Worm (Caenorhabditis elegans): Measurements from ENCODE around the gene clec-73.
"Not testable (repeated sequence)": the region's sequence is repeated elsewhere in the genome, so short reads cannot be mapped to it uniquely, and the experiment has no call there.

clec-73 gene

DNA sequence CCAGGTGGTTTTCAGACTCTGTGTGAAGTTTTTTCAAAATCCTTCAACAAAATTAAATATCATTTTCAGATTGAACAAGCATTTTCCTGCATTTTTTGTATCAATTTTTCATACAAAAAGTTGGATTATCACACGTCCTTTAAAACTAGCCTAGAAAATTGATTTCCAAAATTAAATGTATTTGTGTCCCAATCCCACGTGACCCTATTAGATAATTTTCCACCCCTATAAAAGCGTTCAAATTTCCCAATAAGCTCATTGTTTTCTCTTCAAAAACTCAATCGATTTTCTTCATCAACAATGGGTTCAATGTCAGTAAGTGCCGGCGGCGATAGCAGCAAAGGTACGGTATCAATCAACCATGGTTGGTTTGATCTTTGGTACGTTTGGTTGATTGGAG lies 41.5 kb downstream of the clec-73 start, which contains the start of gene F56D6.19:
F56D6.19 (plus strand) TSS at position 301 of the 400 bp plus-strand sequence.
- TF ChIP-seq ztf-29 (GFP tag; IDR thresholded peaks at IDR 0.05), result no peak
- no peak for TF ChIP-seq klf-2 (GFP tag; conservative IDR thresholded peaks at IDR 0.05)
- no peak for TF ChIP-seq T22C8.4 (GFP tag; IDR thresholded peaks at IDR 0.05)

DNA sequence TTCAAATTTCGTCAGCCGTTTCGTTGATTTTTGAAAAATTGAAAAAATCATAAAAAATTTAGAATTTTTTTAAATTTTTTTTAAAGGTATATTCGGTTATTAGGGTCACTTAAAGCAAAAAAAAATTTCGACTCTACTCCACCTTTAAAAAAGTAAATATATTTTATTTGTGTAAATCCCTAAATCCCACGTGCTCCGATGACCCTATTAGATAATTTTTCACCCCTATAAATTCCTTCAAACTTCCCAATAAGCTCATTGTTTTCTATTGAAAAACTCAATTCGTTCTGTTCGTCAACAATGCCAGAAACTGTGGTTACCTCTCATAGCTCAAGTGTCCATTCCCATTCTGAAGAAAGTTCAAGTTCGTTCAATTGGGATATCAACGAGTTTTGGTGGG lies 43.4 kb downstream of the clec-73 start, which contains the start of gene F56D6.20:
F56D6.20 (plus strand) TSS at position 301 of the 400 bp plus-strand sequence.
- TF ChIP-seq med-1 (GFP tag; optimal IDR thresholded peaks at IDR 0.05; ENCODE audit: insufficient read depth), result no peak
- TF ChIP-seq T22C8.4 (GFP tag; IDR thresholded peaks at IDR 0.05), result no peak
- no peak for TF ChIP-seq ztf-29 (GFP tag; IDR thresholded peaks at IDR 0.05)

DNA sequence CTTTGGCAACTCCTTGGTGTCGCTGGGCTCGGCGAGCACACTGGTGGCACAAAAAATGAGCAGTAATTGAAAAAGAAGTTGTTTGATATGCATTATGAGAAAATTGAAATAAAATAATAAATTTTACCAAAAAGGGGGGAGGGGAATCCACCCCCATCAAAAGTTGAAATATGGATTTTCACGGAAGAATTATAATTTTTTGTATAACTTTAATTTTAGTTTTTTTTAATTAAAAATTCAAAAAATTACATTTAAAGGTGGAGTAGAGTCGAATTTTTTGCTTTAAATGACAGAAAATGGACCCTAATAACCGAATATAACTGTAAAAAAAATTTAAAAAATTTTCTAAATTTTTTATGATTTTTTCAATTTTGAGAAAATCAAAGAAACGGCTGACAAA lies 44.1 kb downstream of the clec-73 start, which contains the start of gene F56D6.18:
F56D6.18 (minus strand) TSS at position 101 of the 400 bp plus-strand sequence.
- TF ChIP-seq tab-1 (GFP tag; IDR thresholded peaks at IDR 0.05); ztf-23 (GFP tag; IDR thresholded peaks at IDR 0.05); med-1 (GFP tag; optimal IDR thresholded peaks at IDR 0.05; ENCODE audit: insufficient read depth): not testable (repeated sequence)

DNA sequence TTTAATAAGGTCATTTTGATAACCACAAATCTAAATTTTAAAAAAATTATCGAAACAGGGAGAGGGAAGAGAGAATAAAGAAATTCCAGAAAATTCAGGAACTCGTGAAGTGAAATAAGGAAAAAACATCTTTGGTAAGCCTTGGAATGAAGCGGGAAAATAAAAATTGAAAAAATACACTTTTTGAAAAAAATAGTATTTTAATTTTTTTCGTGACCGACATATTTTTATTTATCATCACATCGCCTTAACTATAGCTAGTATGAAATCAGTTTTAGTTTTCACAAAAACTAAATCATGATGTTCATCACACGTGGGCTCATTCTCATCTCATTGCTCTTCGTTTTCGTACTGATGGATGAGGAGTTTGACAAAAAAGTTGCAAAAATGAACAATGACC lies 46.9 kb downstream of the clec-73 start, which contains the start of gene F56D6.13:
F56D6.13 (plus strand) TSS at position 301 of the 400 bp plus-strand sequence.
- no peak for TF ChIP-seq ztf-29 (GFP tag; IDR thresholded peaks at IDR 0.05)
- TF ChIP-seq ztf-23 (GFP tag; IDR thresholded peaks at IDR 0.05), result no peak
- no peak for TF ChIP-seq T22C8.4 (GFP tag; IDR thresholded peaks at IDR 0.05)
- no peak for TF ChIP-seq klf-2 (GFP tag; conservative IDR thresholded peaks at IDR 0.05)
- no peak for TF ChIP-seq flt-1 (GFP tag; IDR thresholded peaks at IDR 0.05)
- no peak for TF ChIP-seq ref-1 (GFP tag; conservative IDR thresholded peaks at IDR 0.05)
- TF ChIP-seq med-1 (GFP tag; optimal IDR thresholded peaks at IDR 0.05; ENCODE audit: insufficient read depth), result no peak

DNA sequence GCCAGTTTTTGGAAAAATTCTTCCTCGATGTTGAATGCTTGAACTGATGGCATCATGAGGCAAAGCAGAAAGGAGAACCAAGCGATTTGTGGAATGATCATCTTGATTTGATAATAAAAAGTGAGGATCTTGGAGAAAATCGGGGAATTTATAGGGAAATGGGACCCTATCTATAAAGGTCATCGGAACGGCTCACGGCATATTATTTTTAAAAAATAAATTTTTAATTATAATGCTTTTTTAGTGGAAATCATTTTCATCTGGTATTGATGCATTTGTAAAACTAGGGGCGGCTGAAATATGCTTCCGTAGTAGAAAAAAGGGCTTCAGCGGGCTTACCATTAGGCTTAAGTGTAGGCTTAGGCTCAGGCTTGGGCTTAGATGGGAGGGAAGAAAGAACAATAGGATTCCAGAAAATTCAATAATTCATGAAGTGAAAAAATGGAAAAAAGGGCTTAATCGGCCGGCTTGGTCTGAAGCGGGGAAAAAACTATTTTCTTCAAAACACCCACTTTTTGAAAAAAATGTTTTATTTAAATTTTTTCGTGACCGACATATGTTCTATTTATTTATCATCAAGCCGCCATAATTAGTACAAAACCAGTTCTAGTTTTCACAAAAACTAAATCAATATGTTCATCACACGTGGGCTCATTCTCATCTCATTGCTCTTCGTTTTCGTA lies 48.3 kb downstream of the clec-73 start, which contains the start of the genes F56D6.22 and F56D6.12:
F56D6.22 (minus strand) TSS at position 101 of the 683 bp plus-strand sequence.
F56D6.12 (plus strand) TSS at position 633 of the 683 bp plus-strand sequence.
- TF ChIP-seq ztf-23 (GFP tag; IDR thresholded peaks at IDR 0.05), result no peak

DNA sequence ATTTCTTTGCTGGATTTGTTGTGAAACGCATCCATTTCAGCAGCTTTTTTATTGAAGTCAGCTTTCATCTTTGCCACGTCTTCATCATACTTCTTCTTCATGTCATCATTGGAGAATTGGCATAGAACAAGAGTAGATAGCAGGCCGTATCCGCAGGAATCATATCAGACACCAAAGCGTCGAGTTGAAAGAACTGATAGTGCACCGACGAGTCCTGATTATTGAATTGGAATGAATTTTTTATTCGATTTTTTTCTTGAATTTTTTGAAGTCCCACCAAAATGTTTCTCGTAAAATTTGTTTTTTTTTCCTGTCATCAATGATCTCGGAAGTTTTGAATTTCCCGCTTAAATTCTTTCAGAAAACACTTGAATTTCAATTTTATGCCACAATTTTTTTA lies 49.6 kb downstream of the clec-73 start, which contains the start of gene F56D6.11:
F56D6.11 (minus strand) TSS at position 101 of the 400 bp plus-strand sequence.
- TF ChIP-seq med-1 (GFP tag; optimal IDR thresholded peaks at IDR 0.05; ENCODE audit: insufficient read depth), result no peak
- no peak for TF ChIP-seq T22C8.4 (GFP tag; IDR thresholded peaks at IDR 0.05)
- TF ChIP-seq tab-1 (GFP tag; IDR thresholded peaks at IDR 0.05), result no peak
- TF ChIP-seq cog-1 (tag; optimal IDR thresholded peaks at IDR 0.05), result no peak
- TF ChIP-seq ztf-23 (GFP tag; IDR thresholded peaks at IDR 0.05), result no peak
- TF ChIP-seq ref-1 (GFP tag; conservative IDR thresholded peaks at IDR 0.05), result no peak

DNA sequence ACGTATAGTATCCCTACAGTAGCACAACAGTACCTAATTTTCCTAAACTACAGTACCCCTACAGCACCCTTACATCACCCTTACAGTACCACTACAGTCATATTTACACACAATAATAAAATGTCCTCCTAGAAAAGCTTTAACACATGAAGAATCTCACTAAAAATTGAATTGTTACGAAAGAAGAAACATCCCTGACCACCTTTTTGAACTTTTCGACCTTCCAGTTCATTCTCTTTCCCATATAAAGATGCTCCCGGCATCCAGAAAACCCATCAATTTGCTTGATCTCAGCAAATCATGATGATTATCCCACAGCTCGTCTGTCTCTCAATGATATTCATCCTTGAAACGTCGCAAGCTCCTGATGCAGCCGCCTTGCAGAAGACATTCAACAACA lies 51.4 kb downstream of the clec-73 start, which contains the start of gene F56D6.21:
F56D6.21 (plus strand) TSS at position 301 of the 400 bp plus-strand sequence.
- no peak for TF ChIP-seq ref-1 (GFP tag; conservative IDR thresholded peaks at IDR 0.05)
- no peak for TF ChIP-seq ztf-23 (GFP tag; IDR thresholded peaks at IDR 0.05)
- TF ChIP-seq ztf-29 (GFP tag; IDR thresholded peaks at IDR 0.05), result no peak
- TF ChIP-seq klf-2 (GFP tag; conservative IDR thresholded peaks at IDR 0.05), result no peak
- no peak for TF ChIP-seq tab-1 (GFP tag; IDR thresholded peaks at IDR 0.05)
- no peak for TF ChIP-seq cog-1 (tag; optimal IDR thresholded peaks at IDR 0.05)
- no peak for TF ChIP-seq flt-1 (GFP tag; IDR thresholded peaks at IDR 0.05)
- TF ChIP-seq T22C8.4 (GFP tag; IDR thresholded peaks at IDR 0.05), result no peak
- no peak for TF ChIP-seq med-1 (GFP tag; optimal IDR thresholded peaks at IDR 0.05; ENCODE audit: insufficient read depth)
